Worm (Caenorhabditis elegans): ENCODE results near the gene ZK354.7.

ce11 chrIV:5303030-5303429 is at the start of gene ZK354.7:
- TF ChIP-seq ces-1 (GFP tag; optimal IDR thresholded peaks at IDR 0.05): no peak
- TF ChIP-seq skn-1 (tag; optimal IDR thresholded peaks at IDR 0.05): no peak
- TF ChIP-seq lin-38 (GFP tag; IDR thresholded peaks at IDR 0.05): no peak
- no peak for TF ChIP-seq egl-27 (tag; optimal IDR thresholded peaks at IDR 0.05)
- TF ChIP-seq nhr-77 (tag; optimal IDR thresholded peaks at IDR 0.05): no peak
- no peak for TF ChIP-seq F26F4.8 (GFP tag; conservative IDR thresholded peaks at IDR 0.05)

Data from whole organism, L4 larva.